Worm (Caenorhabditis elegans) whole organism, young adult: ENCODE measurements around the gene set-3.

Experiments
- B0019.2 ChIP-seq: fragments of 200-800 bp; sonication (Bioruptor generic); conservative IDR thresholded peaks from 2 replicates; pipeline ENCODE4 v1.3.6; 2022; ENCODE audit warnings: missing genetic modification reagents, missing genetic modification characterization, missing compliant biosample characterization
- B0035.1 ChIP-seq: sonication (generic microtip); optimal IDR thresholded peaks from 2 replicates; lab custom pipeline; 2016; ENCODE audit warnings: missing genetic modification characterization, mild to moderate bottlenecking, missing compliant biosample characterization, missing genotype, missing genetic modification reagents
- B0336.3 ChIP-seq: fragments of 200-800 bp; sonication (Bioruptor generic); IDR thresholded peaks from 2 replicates; pipeline ENCODE4 v1.3.6; 2022; ENCODE audit warnings: missing genetic modification characterization, missing compliant biosample characterization
- D2030.7 ChIP-seq: fragments of 200-800 bp; sonication (Bioruptor generic); IDR thresholded peaks from 2 replicates; pipeline ENCODE4 v1.3.6; 2022; ENCODE audit warnings: missing genetic modification reagents, missing genetic modification characterization, missing compliant biosample characterization
- F10E7.11 ChIP-seq: sonication (generic microtip); optimal IDR thresholded peaks from 2 replicates; lab custom pipeline; 2017; ENCODE audit warnings: mild to moderate bottlenecking, missing genetic modification characterization, moderate library complexity, missing compliant biosample characterization
- F33H1.4 ChIP-seq: fragments of 200-800 bp; sonication (Bioruptor generic); IDR thresholded peaks from 2 replicates; pipeline ENCODE4 v1.3.6; 2022; ENCODE audit warnings: missing genetic modification reagents, missing genetic modification characterization, missing compliant biosample characterization
- F37B4.10 ChIP-seq: fragments of 200-800 bp; sonication (Bioruptor generic); IDR thresholded peaks from 2 replicates; pipeline ENCODE4 v1.3.6; 2022; ENCODE audit warnings: missing genetic modification characterization, missing compliant biosample characterization
- F39B2.1 ChIP-seq: fragments of 200-800 bp; sonication (Bioruptor generic); IDR thresholded peaks from 2 replicates; pipeline ENCODE4 v1.3.6; 2022; ENCODE audit warnings: missing genetic modification reagents, missing genetic modification characterization, missing compliant biosample characterization
- F57A8.1 ChIP-seq: fragments of 200-800 bp; sonication (Bioruptor generic); optimal IDR thresholded peaks from 2 replicates; lab custom pipeline; 2018; ENCODE audit warnings: mild to moderate bottlenecking, missing genetic modification characterization, moderate library complexity, missing compliant biosample characterization
- F57C9.4 ChIP-seq: sonication (generic microtip); optimal IDR thresholded peaks from 2 replicates; lab custom pipeline; 2017; ENCODE audit warnings: mild to moderate bottlenecking, missing genetic modification characterization, missing compliant biosample characterization
- K12H6.12 ChIP-seq: fragments of 200-800 bp; sonication (Bioruptor generic); optimal IDR thresholded peaks from 2 replicates; lab custom pipeline; 2018; ENCODE audit warnings: mild to moderate bottlenecking, missing genetic modification characterization, missing compliant biosample characterization
- Y67H2A.10 ChIP-seq: fragments of 200-800 bp; sonication (Bioruptor generic); conservative IDR thresholded peaks from 2 replicates; pipeline ENCODE4 v1.3.6; 2022; ENCODE audit warnings: missing genetic modification reagents, missing genetic modification characterization, missing compliant biosample characterization
- ZK185.1 ChIP-seq: sonication (generic microtip); optimal IDR thresholded peaks from 2 replicates; lab custom pipeline; 2016; ENCODE audit warnings: mild to moderate bottlenecking, missing genetic modification characterization, missing compliant biosample characterization; ENCODE audit not compliant: poor library complexity, severe bottlenecking
- akir-1 ChIP-seq: fragments of 200-800 bp; sonication (Bioruptor generic); optimal IDR thresholded peaks from 2 replicates; lab custom pipeline; 2018; ENCODE audit warnings: mild to moderate bottlenecking, missing genetic modification characterization, moderate library complexity, missing compliant biosample characterization
- aptf-3 ChIP-seq: fragments of 200-800 bp; sonication (Bioruptor generic); IDR thresholded peaks from 2 replicates; pipeline ENCODE4 v1.3.6; 2022; ENCODE audit warnings: missing genetic modification characterization, missing compliant biosample characterization
- cebp-1 ChIP-seq, 2 experiments: fragments of 200-800 bp in 1 of 2; sonication (Bioruptor generic) in 1 of 2; sonication (generic microtip) in 1 of 2; IDR thresholded peaks in 1 of 2; optimal IDR thresholded peaks in 1 of 2; 2 replicates each; pipeline versions ENCODE4 v1.3.6 to Lab custom; 2017 to 2022; ENCODE audit warnings: missing compliant biosample characterization in 2 of 2, missing genetic modification characterization in 2 of 2, mild to moderate bottlenecking in 1 of 2, missing genetic modification reagents in 1 of 2, moderate library complexity in 1 of 2
- ceh-27 ChIP-seq: fragments of 200-800 bp; sonication (Bioruptor generic); optimal IDR thresholded peaks from 2 replicates; lab custom pipeline; 2018; ENCODE audit warnings: mild to moderate bottlenecking, missing genetic modification characterization, moderate library complexity, missing compliant biosample characterization
- efl-1 ChIP-seq: fragments of 150-350 bp; optimal IDR thresholded peaks from 2 replicates; lab custom pipeline; 2014; ENCODE audit warnings: missing biosample characterization, missing genetic modification reagents, missing genetic modification characterization
- hmg-1.2 ChIP-seq: fragments of 200-800 bp; sonication (Bioruptor generic); IDR thresholded peaks from 2 replicates; pipeline ENCODE4 v1.3.6; 2022; ENCODE audit warnings: missing genetic modification reagents, missing genetic modification characterization, missing compliant biosample characterization
- hrde-1 ChIP-seq: sonication (generic microtip); optimal IDR thresholded peaks from 2 replicates; lab custom pipeline; 2016; ENCODE audit warnings: missing genetic modification characterization, mild to moderate bottlenecking, missing compliant biosample characterization, moderate library complexity, missing genotype, missing genetic modification reagents, borderline replicate concordance
- let-607 ChIP-seq, 2 experiments: fragments of 200-800 bp in 1 of 2; sonication (Bioruptor generic) in 1 of 2; sonication (generic microtip) in 1 of 2; optimal IDR thresholded peaks; 2 replicates each; lab custom pipeline; 2016 to 2018; ENCODE audit warnings: mild to moderate bottlenecking in 2 of 2, missing compliant biosample characterization in 2 of 2, missing genetic modification characterization in 2 of 2, moderate library complexity in 2 of 2, missing genotype in 1 of 2
- lin-26 ChIP-seq: fragments of 200-800 bp; sonication (Bioruptor generic); IDR thresholded peaks from 2 replicates; pipeline ENCODE4 v1.3.6; 2022; ENCODE audit warnings: missing genetic modification reagents, missing genetic modification characterization, missing compliant biosample characterization
- lir-1 ChIP-seq: fragments of 200-800 bp; sonication (Bioruptor generic); conservative IDR thresholded peaks from 2 replicates; pipeline ENCODE4 v1.3.6; 2022; ENCODE audit warnings: missing genetic modification reagents, missing genetic modification characterization, missing compliant biosample characterization
- madf-8 ChIP-seq: fragments of 200-800 bp; sonication (Bioruptor generic); conservative IDR thresholded peaks from 2 replicates; pipeline ENCODE4 v1.3.6; 2022; ENCODE audit warnings: missing genetic modification reagents, missing genetic modification characterization, missing compliant biosample characterization
- mxl-1 ChIP-seq: sonication (generic microtip); optimal IDR thresholded peaks from 2 replicates; lab custom pipeline; 2016; ENCODE audit warnings: missing genetic modification characterization, missing compliant biosample characterization
- nhr-80 ChIP-seq: sonication (generic microtip); optimal IDR thresholded peaks from 2 replicates; lab custom pipeline; 2016; ENCODE audit warnings: missing genetic modification characterization, missing compliant biosample characterization
- pha-4 ChIP-seq: fragments of 150-350 bp; sonication (generic microtip); optimal IDR thresholded peaks from 2 replicates; lab custom pipeline; 2014; ENCODE audit warnings: missing biosample characterization, missing genetic modification reagents, missing genetic modification characterization
- rec-8 ChIP-seq, 2 experiments: sonication (generic microtip); optimal IDR thresholded peaks; 2 replicates each; lab custom pipeline; 2016; ENCODE audit warnings: mild to moderate bottlenecking in 2 of 2, missing genetic modification characterization in 2 of 2, missing genetic modification reagents in 2 of 2, missing genotype in 2 of 2, missing biosample characterization in 1 of 2, missing compliant biosample characterization in 1 of 2, moderate library complexity in 1 of 2
- sea-2 ChIP-seq: fragments of 200-800 bp; sonication (Bioruptor generic); IDR thresholded peaks from 2 replicates; pipeline ENCODE4 v1.3.6; 2022; ENCODE audit warnings: missing genetic modification characterization, missing compliant biosample characterization
- snpc-1.3 ChIP-seq: sonication (generic microtip); optimal IDR thresholded peaks from 2 replicates; lab custom pipeline; 2017; ENCODE audit warnings: missing genetic modification characterization, mild to moderate bottlenecking, missing compliant biosample characterization, antibody characterized with exemption, moderate library complexity, missing genotype, missing genetic modification reagents; ENCODE audit not compliant: insufficient read depth
- snpc-4 ChIP-seq, 5 experiments: fragments of 150-350 bp in 1 of 5; sonication (generic microtip) in 4 of 5; optimal IDR thresholded peaks; 2 replicates each; lab custom pipeline; 2014 to 2018; ENCODE audit warnings: missing genetic modification characterization in 5 of 5, missing biosample characterization in 3 of 5, antibody characterized with exemption in 2 of 5, mild to moderate bottlenecking in 2 of 5, missing compliant biosample characterization in 2 of 5, missing genotype in 2 of 5, moderate library complexity in 2 of 5, missing genetic modification reagents in 1 of 5
- tlf-1 ChIP-seq: fragments of 200-800 bp; sonication (Bioruptor generic); optimal IDR thresholded peaks from 2 replicates; lab custom pipeline; 2018; ENCODE audit warnings: mild to moderate bottlenecking, missing genetic modification characterization, missing compliant biosample characterization
- xnd-1 ChIP-seq: sonication (generic microtip); optimal IDR thresholded peaks from 2 replicates; lab custom pipeline; 2016; ENCODE audit warnings: missing genotype, missing genetic modification reagents, missing genetic modification characterization, missing compliant biosample characterization
- zfh-2 ChIP-seq: fragments of 200-800 bp; sonication (Bioruptor generic); conservative IDR thresholded peaks from 2 replicates; pipeline ENCODE4 v1.3.6; 2022; ENCODE audit warnings: missing genetic modification reagents, missing genetic modification characterization, missing compliant biosample characterization
- ztf-18 ChIP-seq: sonication (generic microtip); optimal IDR thresholded peaks from 2 replicates; lab custom pipeline; 2016; ENCODE audit warnings: missing genotype, mild to moderate bottlenecking, missing genetic modification characterization, missing compliant biosample characterization

Gene set-3

DNA sequence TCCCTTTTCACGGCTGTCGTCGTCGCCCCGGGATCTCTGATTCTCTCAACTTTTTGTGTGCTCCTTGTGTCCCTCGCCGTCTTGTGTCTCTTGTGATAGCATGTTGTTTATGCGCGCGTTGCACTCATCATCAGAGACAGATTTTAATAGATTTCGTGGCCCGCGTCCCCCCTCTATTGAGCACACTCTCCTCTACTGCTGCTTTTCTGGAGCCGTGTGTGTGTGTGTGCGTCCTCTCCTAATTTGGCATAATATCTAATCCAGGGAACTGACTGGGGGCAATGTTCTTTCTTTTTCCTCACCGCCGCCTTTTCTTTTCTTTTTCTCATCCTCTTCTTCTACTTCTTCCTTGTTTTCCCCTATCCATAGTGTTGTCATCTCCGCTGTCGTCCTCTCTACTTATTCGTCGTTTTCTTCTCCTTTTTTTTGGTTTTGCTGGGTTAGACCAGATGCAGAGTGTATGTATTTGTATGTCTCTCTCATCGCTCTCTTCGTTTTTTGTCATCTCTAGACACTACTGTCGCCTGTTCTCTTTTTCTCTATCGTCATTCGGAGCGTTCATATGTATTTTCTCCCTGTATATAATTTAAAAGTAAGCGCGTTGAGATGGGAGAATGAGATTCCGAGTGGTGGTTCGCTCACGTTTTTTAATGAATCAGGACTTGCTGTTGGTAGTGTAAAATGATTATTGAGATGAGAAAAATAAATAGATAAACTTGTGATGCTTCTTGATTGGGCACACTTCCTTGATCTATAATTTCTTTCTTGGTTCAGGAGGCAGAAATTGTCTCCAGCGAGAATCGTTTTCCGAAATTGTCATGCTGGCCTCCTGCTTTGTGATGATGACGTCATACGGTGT is 9.6 kb upstream of the set-3 start (continued):
- no peak for TF ChIP-seq akir-1 (GFP tag; lab: Kevin White, UChicago)
- no peak for TF ChIP-seq snpc-1.3 (tag; lab: Kevin White, UChicago)
- no peak for TF ChIP-seq snpc-4 (GFP tag; optimal IDR thresholded peaks at IDR 0.05; lab: Kevin White, UChicago)
- TF ChIP-seq snpc-4 (tag; optimal IDR thresholded peaks at IDR 0.05; lab: Kevin White, UChicago) = no peak
- no peak for TF ChIP-seq F39B2.1 (GFP tag; lab: Robert Waterston, UW)
- no peak for TF ChIP-seq F33H1.4 (GFP tag; lab: Robert Waterston, UW)
- no peak for TF ChIP-seq madf-8 (GFP tag; lab: Robert Waterston, UW)
- no peak for TF ChIP-seq F37B4.10 (GFP tag; lab: Robert Waterston, UW)
- no peak for TF ChIP-seq D2030.7 (GFP tag; lab: Robert Waterston, UW)
- TF ChIP-seq F57A8.1 (GFP tag; lab: Kevin White, UChicago) = no peak
- no peak for TF ChIP-seq lir-1 (GFP tag; lab: Robert Waterston, UW)
- no peak for TF ChIP-seq xnd-1
- TF ChIP-seq rec-8 (tag; optimal IDR thresholded peaks at IDR 0.05; lab: Kevin White, UChicago) = no peak
- TF ChIP-seq zfh-2 (GFP tag; lab: Robert Waterston, UW) = peak; percentile 83
- no peak for TF ChIP-seq F57C9.4 (tag; lab: Kevin White, UChicago)
- peak; percentile 51 for TF ChIP-seq K12H6.12 (tag; lab: Kevin White, UChicago)
- TF ChIP-seq hrde-1 (tag; lab: Kevin White, UChicago) = no peak
- no peak for TF ChIP-seq F10E7.11 (tag; lab: Kevin White, UChicago)
- TF ChIP-seq B0035.1 (tag; lab: Kevin White, UChicago) = no peak

DNA sequence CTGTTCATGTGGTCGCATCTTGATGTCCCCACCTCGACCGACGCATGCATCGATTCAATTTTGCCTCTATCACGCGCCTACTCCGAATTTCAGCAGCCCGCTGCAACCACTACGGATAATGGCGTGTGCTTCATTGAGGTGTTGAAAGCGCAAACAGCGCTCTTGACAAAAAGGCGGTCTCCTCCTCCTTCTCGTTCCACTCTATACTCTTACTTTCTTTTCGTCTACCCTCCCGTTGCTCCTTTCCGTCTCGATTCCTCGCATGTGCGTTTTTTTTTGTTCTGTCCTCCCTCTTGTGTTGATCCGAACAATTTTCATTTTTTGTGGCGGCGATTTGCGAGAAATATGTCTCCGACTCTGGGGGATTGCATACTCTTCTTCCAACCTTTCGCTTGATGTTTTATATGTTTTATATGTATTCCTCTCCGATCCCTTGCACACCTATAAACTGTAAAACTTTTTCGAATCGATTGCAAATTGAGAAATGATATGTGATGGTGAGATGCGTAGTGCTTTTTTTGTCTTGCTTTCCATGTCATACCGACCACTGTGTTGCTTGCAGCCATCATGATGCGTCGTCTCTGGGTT is 8.4 kb upstream of the set-3 start:
- TF ChIP-seq B0336.3 (no peak), nhr-80 (peak; percentile 62), ZK185.1 (tag; lab: Kevin White, UChicago) (peak; percentile 46), snpc-4 (GFP tag; optimal IDR thresholded peaks at IDR 0.05; lab: Kevin White, UChicago) (no peak), snpc-4 (tag; optimal IDR thresholded peaks at IDR 0.05; lab: Kevin White, UChicago) (peak in 1 of 4 experiments; percentile 20), lin-26 (GFP tag; lab: Robert Waterston, UW) (0 out of 2 replicates have a peak, but pooled peaks have one; percentile 38), ceh-27 (GFP tag; lab: Kevin White, UChicago) (peak; percentile 7), F57A8.1 (GFP tag; lab: Kevin White, UChicago) (no peak), snpc-1.3 (tag; lab: Kevin White, UChicago) (no peak), B0019.2 (GFP tag; lab: Robert Waterston, UW) (no peak), xnd-1 (no peak), sea-2 (GFP tag; lab: Robert Waterston, UW) (no peak), efl-1 (GFP tag; lab: Kevin White, UChicago) (no peak), hmg-1.2 (peak; percentile 27; the same call in 1 of the 2 replicates), aptf-3 (no peak), ztf-18 (tag; lab: Kevin White, UChicago) (peak; percentile 5), mxl-1 (no peak), zfh-2 (GFP tag; lab: Robert Waterston, UW) (peak; percentile 84), K12H6.12 (tag; lab: Kevin White, UChicago) (peak; percentile 61), Y67H2A.10 (no peak), pha-4 (tag; lab: Kevin White, UChicago) (no peak), let-607 (tag; optimal IDR thresholded peaks at IDR 0.05; lab: Kevin White, UChicago) (no peak), hrde-1 (tag; lab: Kevin White, UChicago) (no peak), cebp-1 (GFP tag; IDR thresholded peaks at IDR 0.05; lab: Robert Waterston, UW) (no peak), cebp-1 (tag; optimal IDR thresholded peaks at IDR 0.05; lab: Kevin White, UChicago) (peak; percentile 57), tlf-1 (no peak)
